Worm (Caenorhabditis elegans): ENCODE measurements around the gene npax-1.

The npax-1 gene

ce11 chrII:7305558-7305957 lies 25.6 kb downstream of the npax-1 start, which contains the start of gene brf-1:
brf-1 (plus strand) TSS chrII:7305858.
- TF ChIP-seq med-1 (GFP tag; optimal IDR thresholded peaks at IDR 0.05; ENCODE audit: insufficient read depth) = no peak
- no peak for TF ChIP-seq klf-2 (GFP tag; conservative IDR thresholded peaks at IDR 0.05)
- no peak for TF ChIP-seq ztf-29 (GFP tag; IDR thresholded peaks at IDR 0.05)
- no peak for TF ChIP-seq ztf-23 (GFP tag; IDR thresholded peaks at IDR 0.05)
- no peak for TF ChIP-seq flt-1 (GFP tag; IDR thresholded peaks at IDR 0.05)
- TF ChIP-seq T22C8.4 (GFP tag; IDR thresholded peaks at IDR 0.05) = no peak
- TF ChIP-seq tab-1 (GFP tag; IDR thresholded peaks at IDR 0.05) = no peak
- no peak for TF ChIP-seq ref-1 (GFP tag; conservative IDR thresholded peaks at IDR 0.05)
- TF ChIP-seq cog-1 (tag; optimal IDR thresholded peaks at IDR 0.05) = no peak

DNA sequence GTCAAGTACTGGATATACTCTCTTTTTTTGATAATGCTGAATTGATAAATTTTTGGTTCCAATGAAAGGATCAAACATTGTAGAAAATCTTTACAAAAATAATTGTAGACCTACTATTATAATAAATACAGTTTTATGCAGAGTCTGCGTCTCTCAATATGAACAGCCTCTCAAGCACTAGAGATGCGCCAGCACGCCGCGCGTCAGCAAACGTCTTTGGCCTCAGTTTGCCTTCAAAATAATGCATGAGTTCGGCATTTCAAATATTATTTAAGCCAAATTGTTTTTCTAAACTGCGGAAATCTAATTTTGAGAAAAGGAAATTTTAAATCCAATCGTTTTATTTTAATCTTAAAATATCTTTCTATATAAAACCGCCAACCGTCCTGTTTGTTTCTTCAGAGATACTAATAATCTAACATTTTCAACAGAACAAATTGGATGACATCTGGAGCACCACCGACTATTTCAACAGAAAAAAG lies 29.4 kb downstream of the npax-1 start, which contains the start of gene cul-4:
Gene cul-4 (plus strand): TSS at position 432 of the 482 bp plus-strand sequence.
- TF ChIP-seq med-1 (GFP tag; optimal IDR thresholded peaks at IDR 0.05; ENCODE audit: insufficient read depth) = no peak
- TF ChIP-seq klf-2 (GFP tag; conservative IDR thresholded peaks at IDR 0.05) = no peak
- no peak for TF ChIP-seq tab-1 (GFP tag; IDR thresholded peaks at IDR 0.05)
- TF ChIP-seq cog-1 (tag; optimal IDR thresholded peaks at IDR 0.05) = no peak
- TF ChIP-seq T22C8.4 (GFP tag; IDR thresholded peaks at IDR 0.05) = no peak
- TF ChIP-seq ztf-29 (GFP tag; IDR thresholded peaks at IDR 0.05) = no peak
- TF ChIP-seq flt-1 (GFP tag; IDR thresholded peaks at IDR 0.05) = no peak
- no peak for TF ChIP-seq ref-1 (GFP tag; conservative IDR thresholded peaks at IDR 0.05)
- TF ChIP-seq ztf-23 (GFP tag; IDR thresholded peaks at IDR 0.05) = no peak

DNA sequence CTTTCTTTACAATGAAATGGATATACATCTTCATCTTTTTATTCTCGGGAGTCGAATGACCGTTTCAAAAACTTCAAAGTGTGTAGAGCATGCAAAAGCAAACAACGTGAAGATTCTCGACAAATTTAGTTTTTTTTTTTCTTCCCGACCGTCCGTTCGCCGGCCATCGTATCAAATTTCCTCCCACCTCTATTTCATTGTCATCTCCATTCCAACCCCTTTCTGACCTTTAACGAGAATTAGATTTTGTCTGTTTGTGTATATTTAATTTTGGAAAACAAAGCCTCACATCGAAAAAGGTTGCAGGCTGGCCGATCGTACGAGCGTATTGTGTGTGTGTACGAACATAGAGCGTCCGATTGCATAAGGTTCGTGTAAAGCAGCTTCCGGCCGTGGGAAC lies 32.1 kb downstream of the npax-1 start, which contains the start of gene C30G12.1:
Gene C30G12.1 (plus strand): TSS at position 301 of the 400 bp plus-strand sequence.
- TF ChIP-seq ztf-29 (GFP tag; IDR thresholded peaks at IDR 0.05) (no peak), med-1 (GFP tag; optimal IDR thresholded peaks at IDR 0.05; ENCODE audit: insufficient read depth) (no peak), klf-2 (GFP tag; conservative IDR thresholded peaks at IDR 0.05) (no peak)

DNA sequence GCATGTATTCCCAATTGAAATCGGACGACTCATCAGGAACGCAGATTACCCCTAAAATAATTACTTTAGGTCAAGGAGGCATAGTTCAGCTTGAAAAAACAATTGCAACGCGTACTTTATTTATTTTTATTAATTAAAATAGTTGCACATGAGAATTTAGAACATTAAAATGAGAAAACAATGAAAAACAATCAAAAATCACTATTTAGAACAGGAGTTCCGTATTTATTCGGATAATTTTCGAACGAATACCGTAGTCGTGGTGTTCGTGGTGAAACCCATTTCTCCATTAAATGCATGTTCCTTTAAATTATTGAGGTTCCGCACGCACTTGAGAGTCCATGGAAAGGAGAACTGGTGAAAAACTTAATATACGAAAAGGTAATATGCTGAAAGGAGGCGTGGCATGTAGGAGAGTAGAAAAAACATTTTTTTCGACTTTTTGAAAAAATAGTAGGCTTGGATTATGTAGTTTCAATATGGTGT lies 32.9 kb downstream of the npax-1 start, which contains the start of gene puf-8:
Gene puf-8 (minus strand): TSS at position 51 of the 486 bp plus-strand sequence.
- TF ChIP-seq T22C8.4 (GFP tag; IDR thresholded peaks at IDR 0.05) (no peak), ref-1 (GFP tag; conservative IDR thresholded peaks at IDR 0.05) (no peak), tab-1 (GFP tag; IDR thresholded peaks at IDR 0.05) (no peak), flt-1 (GFP tag; IDR thresholded peaks at IDR 0.05) (no peak), klf-2 (GFP tag; conservative IDR thresholded peaks at IDR 0.05) (no peak), med-1 (GFP tag; optimal IDR thresholded peaks at IDR 0.05; ENCODE audit: insufficient read depth) (no peak), ztf-23 (GFP tag; IDR thresholded peaks at IDR 0.05) (no peak), ztf-29 (GFP tag; IDR thresholded peaks at IDR 0.05) (no peak), cog-1 (tag; optimal IDR thresholded peaks at IDR 0.05) (no peak)

ce11 chrII:7295917-7296316 lies 35.2 kb downstream of the npax-1 start, which contains the start of gene C30G12.6:
C30G12.6 (minus strand) TSS chrII:7296017.
- TF ChIP-seq T22C8.4 (GFP tag; IDR thresholded peaks at IDR 0.05) = no peak
- no peak for TF ChIP-seq ref-1 (GFP tag; conservative IDR thresholded peaks at IDR 0.05)
- TF ChIP-seq ztf-23 (GFP tag; IDR thresholded peaks at IDR 0.05) = no peak
- no peak for TF ChIP-seq klf-2 (GFP tag; conservative IDR thresholded peaks at IDR 0.05)
- TF ChIP-seq flt-1 (GFP tag; IDR thresholded peaks at IDR 0.05) = no peak
- TF ChIP-seq med-1 (GFP tag; optimal IDR thresholded peaks at IDR 0.05; ENCODE audit: insufficient read depth) = no peak
- TF ChIP-seq ztf-29 (GFP tag; IDR thresholded peaks at IDR 0.05) = no peak
- no peak for TF ChIP-seq tab-1 (GFP tag; IDR thresholded peaks at IDR 0.05)
- no peak for TF ChIP-seq cog-1 (tag; optimal IDR thresholded peaks at IDR 0.05)

- TF ChIP-seq klf-2 (GFP tag; conservative IDR thresholded peaks at IDR 0.05) (no peak), tab-1 (GFP tag; IDR thresholded peaks at IDR 0.05) (no peak), cog-1 (tag; optimal IDR thresholded peaks at IDR 0.05) (no peak), flt-1 (GFP tag; IDR thresholded peaks at IDR 0.05) (no peak), med-1 (GFP tag; optimal IDR thresholded peaks at IDR 0.05; ENCODE audit: insufficient read depth) (no peak), ref-1 (GFP tag; conservative IDR thresholded peaks at IDR 0.05) (no peak), T22C8.4 (GFP tag; IDR thresholded peaks at IDR 0.05) (no peak), ztf-23 (GFP tag; IDR thresholded peaks at IDR 0.05) (no peak), ztf-29 (GFP tag; IDR thresholded peaks at IDR 0.05) (no peak)
Observed at ce11 chrII:7289923-7290476, 41.1 kb downstream of the npax-1 start, which contains the start of gene C30G12.2. C30G12.2 (plus strand) TSS chrII:7290426.

ce11 chrII:7287709-7288108 lies 43.4 kb downstream of the npax-1 start:
- no peak for TF ChIP-seq flt-1 (GFP tag; IDR thresholded peaks at IDR 0.05)
- no peak for TF ChIP-seq ref-1 (GFP tag; conservative IDR thresholded peaks at IDR 0.05)
- TF ChIP-seq ztf-23 (GFP tag; IDR thresholded peaks at IDR 0.05) = no peak
- TF ChIP-seq T22C8.4 (GFP tag; IDR thresholded peaks at IDR 0.05) = no peak
- no peak for TF ChIP-seq cog-1 (tag; optimal IDR thresholded peaks at IDR 0.05)
- TF ChIP-seq klf-2 (GFP tag; conservative IDR thresholded peaks at IDR 0.05) = no peak
- no peak for TF ChIP-seq tab-1 (GFP tag; IDR thresholded peaks at IDR 0.05)
- TF ChIP-seq med-1 (GFP tag; optimal IDR thresholded peaks at IDR 0.05; ENCODE audit: insufficient read depth) = no peak
- TF ChIP-seq ztf-29 (GFP tag; IDR thresholded peaks at IDR 0.05) = no peak

DNA sequence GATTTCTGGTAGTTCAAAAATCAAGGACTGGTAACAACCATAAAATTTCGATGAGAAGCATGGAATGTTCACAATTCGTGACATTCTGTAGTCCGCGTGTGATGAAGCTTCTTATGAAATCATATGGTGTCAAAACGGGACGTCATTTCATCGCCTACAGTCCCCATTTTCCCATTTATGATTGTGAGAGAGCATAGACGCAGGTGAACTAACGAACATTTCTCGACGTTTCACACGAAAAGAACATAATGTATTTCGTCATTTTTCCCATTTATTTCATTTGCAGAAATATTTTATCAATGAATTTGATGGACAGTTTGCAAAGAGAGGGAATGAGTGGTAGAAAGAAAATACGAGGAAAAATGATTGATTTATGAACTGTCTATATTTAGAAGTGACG lies 44.0 kb downstream of the npax-1 start:
- TF ChIP-seq ztf-29 (GFP tag; IDR thresholded peaks at IDR 0.05) (no peak), med-1 (GFP tag; optimal IDR thresholded peaks at IDR 0.05; ENCODE audit: insufficient read depth) (no peak), T22C8.4 (GFP tag; IDR thresholded peaks at IDR 0.05) (no peak), tab-1 (GFP tag; IDR thresholded peaks at IDR 0.05) (no peak), klf-2 (GFP tag; conservative IDR thresholded peaks at IDR 0.05) (no peak), cog-1 (tag; optimal IDR thresholded peaks at IDR 0.05) (no peak), ref-1 (GFP tag; conservative IDR thresholded peaks at IDR 0.05) (no peak), ztf-23 (GFP tag; IDR thresholded peaks at IDR 0.05) (no peak), flt-1 (GFP tag; IDR thresholded peaks at IDR 0.05) (no peak)

DNA sequence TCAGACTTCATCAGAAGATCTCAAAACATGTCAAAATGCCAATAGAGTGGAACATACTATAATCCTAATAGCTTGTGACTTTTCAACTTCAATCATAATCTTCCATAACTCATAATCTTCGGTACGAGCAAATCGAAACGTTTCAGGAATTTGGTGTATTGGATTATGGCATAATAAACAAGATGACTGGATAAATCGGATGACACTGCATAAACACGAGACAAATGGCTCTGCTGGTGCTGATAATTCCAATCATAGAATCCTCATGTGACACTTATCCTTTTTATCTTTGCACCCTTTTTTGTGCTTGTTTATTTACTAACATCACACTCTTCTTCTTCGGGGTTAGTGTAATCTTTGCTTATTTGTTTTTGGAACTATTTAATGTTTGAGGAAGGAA lies 48.1 kb downstream of the npax-1 start:
- no peak for TF ChIP-seq ref-1 (GFP tag; conservative IDR thresholded peaks at IDR 0.05)
- TF ChIP-seq cog-1 (tag; optimal IDR thresholded peaks at IDR 0.05) = no peak
- TF ChIP-seq ztf-29 (GFP tag; IDR thresholded peaks at IDR 0.05) = no peak
- no peak for TF ChIP-seq tab-1 (GFP tag; IDR thresholded peaks at IDR 0.05)
- no peak for TF ChIP-seq med-1 (GFP tag; optimal IDR thresholded peaks at IDR 0.05; ENCODE audit: insufficient read depth)
